Worm (Caenorhabditis elegans): ENCODE results near the gene F43C9.1.
A peak's percentile ranks its signal among the peaks of the same experiment; 100 is the strongest.

The F43C9.1 gene

ce11 chrX:4808737-4809136 lies 15.7 kb downstream of the F43C9.1 start:
- no peak for TF ChIP-seq ztf-23 (GFP tag; IDR thresholded peaks at IDR 0.05)
- TF ChIP-seq med-1 (GFP tag; optimal IDR thresholded peaks at IDR 0.05; ENCODE audit: insufficient read depth): no peak
- no peak for TF ChIP-seq cog-1 (tag; optimal IDR thresholded peaks at IDR 0.05)
- TF ChIP-seq T22C8.4 (GFP tag; IDR thresholded peaks at IDR 0.05): no peak
- TF ChIP-seq flt-1 (GFP tag; IDR thresholded peaks at IDR 0.05): no peak
- no peak for TF ChIP-seq klf-2 (GFP tag; conservative IDR thresholded peaks at IDR 0.05)
- TF ChIP-seq ref-1 (GFP tag; conservative IDR thresholded peaks at IDR 0.05): no peak
- no peak for TF ChIP-seq ztf-29 (GFP tag; IDR thresholded peaks at IDR 0.05)
- TF ChIP-seq tab-1 (GFP tag; IDR thresholded peaks at IDR 0.05): no peak

ce11 chrX:4809189-4809588 lies 16.1 kb downstream of the F43C9.1 start:
- TF ChIP-seq cog-1 (tag; optimal IDR thresholded peaks at IDR 0.05) (peak; percentile 19), ztf-23 (GFP tag; IDR thresholded peaks at IDR 0.05) (no peak), klf-2 (GFP tag; conservative IDR thresholded peaks at IDR 0.05) (no peak)

ce11 chrX:4809753-4810424 lies 16.8 kb downstream of the F43C9.1 start:
- no peak for TF ChIP-seq ztf-23 (GFP tag; IDR thresholded peaks at IDR 0.05)
- peak; percentile 18; the same call in 1 of the 2 replicates for TF ChIP-seq flt-1 (GFP tag; IDR thresholded peaks at IDR 0.05)
- no peak for TF ChIP-seq tab-1 (GFP tag; IDR thresholded peaks at IDR 0.05)

ce11 chrX:4811242-4811641 lies 18.2 kb downstream of the F43C9.1 start, which contains the start of gene ztf-16:
TSS of gene ztf-16 (minus strand) at chrX:4811540.
- no peak for TF ChIP-seq cog-1 (tag; optimal IDR thresholded peaks at IDR 0.05)
- no peak for TF ChIP-seq ref-1 (GFP tag; conservative IDR thresholded peaks at IDR 0.05)
- no peak for TF ChIP-seq ztf-29 (GFP tag; IDR thresholded peaks at IDR 0.05)
- TF ChIP-seq T22C8.4 (GFP tag; IDR thresholded peaks at IDR 0.05): no peak
- TF ChIP-seq klf-2 (GFP tag; conservative IDR thresholded peaks at IDR 0.05): no peak

- TF ChIP-seq T22C8.4 (GFP tag; IDR thresholded peaks at IDR 0.05) (no peak), med-1 (GFP tag; optimal IDR thresholded peaks at IDR 0.05; ENCODE audit: insufficient read depth) (no peak), ref-1 (GFP tag; conservative IDR thresholded peaks at IDR 0.05) (no peak), klf-2 (GFP tag; conservative IDR thresholded peaks at IDR 0.05) (no peak), tab-1 (GFP tag; IDR thresholded peaks at IDR 0.05) (no peak), flt-1 (GFP tag; IDR thresholded peaks at IDR 0.05) (no peak), ztf-29 (GFP tag; IDR thresholded peaks at IDR 0.05) (no peak), ztf-23 (GFP tag; IDR thresholded peaks at IDR 0.05) (no peak), cog-1 (tag; optimal IDR thresholded peaks at IDR 0.05) (no peak)
Observed at ce11 chrX:4813115-4813732, 20.1 kb downstream of the F43C9.1 start.

ce11 chrX:4818252-4818651 lies 25.2 kb downstream of the F43C9.1 start, which contains the start of gene R08E3.3:
TSS of gene R08E3.3 (plus strand) at chrX:4818593.
- peak; percentile 46; the same call in 1 of the 2 replicates for TF ChIP-seq ztf-23 (GFP tag; IDR thresholded peaks at IDR 0.05)
- TF ChIP-seq ref-1 (GFP tag; conservative IDR thresholded peaks at IDR 0.05): no peak

- TF ChIP-seq ref-1 (GFP tag; conservative IDR thresholded peaks at IDR 0.05) (no peak), ztf-23 (GFP tag; IDR thresholded peaks at IDR 0.05) (no peak), flt-1 (GFP tag; IDR thresholded peaks at IDR 0.05) (no peak), T22C8.4 (GFP tag; IDR thresholded peaks at IDR 0.05) (no peak), cog-1 (tag; optimal IDR thresholded peaks at IDR 0.05) (no peak), klf-2 (GFP tag; conservative IDR thresholded peaks at IDR 0.05) (no peak), med-1 (GFP tag; optimal IDR thresholded peaks at IDR 0.05; ENCODE audit: insufficient read depth) (no peak), ztf-29 (GFP tag; IDR thresholded peaks at IDR 0.05) (no peak), tab-1 (GFP tag; IDR thresholded peaks at IDR 0.05) (no peak)
Observed at ce11 chrX:4818872-4819271, 25.8 kb downstream of the F43C9.1 start.

ce11 chrX:4821602-4822001 lies 28.5 kb downstream of the F43C9.1 start:
- TF ChIP-seq flt-1 (GFP tag; IDR thresholded peaks at IDR 0.05) (no peak), ztf-29 (GFP tag; IDR thresholded peaks at IDR 0.05) (no peak), tab-1 (GFP tag; IDR thresholded peaks at IDR 0.05) (no peak), ref-1 (GFP tag; conservative IDR thresholded peaks at IDR 0.05) (no peak), cog-1 (tag; optimal IDR thresholded peaks at IDR 0.05) (no peak), T22C8.4 (GFP tag; IDR thresholded peaks at IDR 0.05) (no peak), ztf-23 (GFP tag; IDR thresholded peaks at IDR 0.05) (no peak), klf-2 (GFP tag; conservative IDR thresholded peaks at IDR 0.05) (no peak), med-1 (GFP tag; optimal IDR thresholded peaks at IDR 0.05; ENCODE audit: insufficient read depth) (no peak)

- TF ChIP-seq T22C8.4 (GFP tag; IDR thresholded peaks at IDR 0.05) (no peak), cog-1 (tag; optimal IDR thresholded peaks at IDR 0.05) (no peak), klf-2 (GFP tag; conservative IDR thresholded peaks at IDR 0.05) (no peak), flt-1 (GFP tag; IDR thresholded peaks at IDR 0.05) (no peak), tab-1 (GFP tag; IDR thresholded peaks at IDR 0.05) (no peak), med-1 (GFP tag; optimal IDR thresholded peaks at IDR 0.05; ENCODE audit: insufficient read depth) (no peak), ztf-29 (GFP tag; IDR thresholded peaks at IDR 0.05) (no peak), ref-1 (GFP tag; conservative IDR thresholded peaks at IDR 0.05) (no peak), ztf-23 (GFP tag; IDR thresholded peaks at IDR 0.05) (no peak)
Observed at ce11 chrX:4822262-4822661, 29.2 kb downstream of the F43C9.1 start, which contains the start of gene R08E3.1. TSS of gene R08E3.1 (plus strand) at chrX:4822647.

- TF ChIP-seq med-1 (GFP tag; optimal IDR thresholded peaks at IDR 0.05; ENCODE audit: insufficient read depth): no peak
- TF ChIP-seq ztf-23 (GFP tag; IDR thresholded peaks at IDR 0.05): no peak
- TF ChIP-seq cog-1 (tag; optimal IDR thresholded peaks at IDR 0.05): no peak
Observed at ce11 chrX:4840653-4841052, 47.6 kb downstream of the F43C9.1 start.
